Worm (Caenorhabditis elegans): ENCODE measurements around the gene ndus-8.

DNA sequence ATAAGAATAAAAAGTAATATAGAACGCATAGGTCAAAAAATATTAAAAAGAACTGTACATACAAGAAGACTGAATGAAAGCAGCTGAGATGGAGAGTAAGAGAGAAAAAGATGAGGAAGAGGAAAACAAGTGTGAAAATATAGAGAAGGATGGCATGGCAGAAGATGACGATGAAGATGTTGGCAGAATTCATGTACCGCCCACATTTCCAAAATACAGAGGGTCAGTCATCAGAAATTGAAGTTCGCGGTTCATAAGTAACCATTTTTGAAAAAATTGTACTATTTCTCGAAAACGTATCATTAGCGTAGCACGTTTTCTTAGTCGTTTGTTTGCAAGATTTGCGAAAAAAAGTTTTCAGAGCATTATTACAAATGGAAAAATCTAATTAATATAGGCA lies 13.7 kb upstream of the ndus-8 start, which contains the start of gene zmp-6:
- TF ChIP-seq K12H6.12 (tag; optimal IDR thresholded peaks at IDR 0.05) = no peak
- TF ChIP-seq pha-4 (tag; optimal IDR thresholded peaks at IDR 0.05) = no peak
- no peak for TF ChIP-seq ztf-28 (GFP tag; IDR thresholded peaks at IDR 0.05)
- no peak for TF ChIP-seq tbx-9 (tag; optimal IDR thresholded peaks at IDR 0.05; ENCODE audit: borderline replicate concordance)
- no peak for TF ChIP-seq nhr-179 (tag; optimal IDR thresholded peaks at IDR 0.05)
- no peak for TF ChIP-seq attf-3 (GFP tag; conservative IDR thresholded peaks at IDR 0.05)
- no peak for TF ChIP-seq madf-8 (GFP tag; conservative IDR thresholded peaks at IDR 0.05)
- no peak for TF ChIP-seq mel-28 (tag; optimal IDR thresholded peaks at IDR 0.05; ENCODE audit: borderline replicate concordance)
- TF ChIP-seq tlf-1 (GFP tag; optimal IDR thresholded peaks at IDR 0.05) = no peak
- no peak for TF ChIP-seq Y79H2A.3 (GFP tag; conservative IDR thresholded peaks at IDR 0.05)
- no peak for TF ChIP-seq ama-1 (optimal IDR thresholded peaks at IDR 0.05)
- TF ChIP-seq ama-1 (GFP tag; optimal IDR thresholded peaks at IDR 0.05) = no peak
- no peak for TF ChIP-seq aptf-3 (GFP tag; IDR thresholded peaks at IDR 0.05)

Measured in whole organism, young adult.